Fruit fly (Drosophila melanogaster) whole organism, embryonic: ENCODE results near the gene Crg-1.

Source experiments
- Atf3 ChIP-seq: fragments of 200-800 bp; sonication (Bioruptor generic); optimal IDR thresholded peaks from 3 replicates; lab custom pipeline; 2016; ENCODE audit warnings: missing biosample characterization, missing genetic modification characterization
- BEAF-32 ChIP-seq: fragments of 200-800 bp; sonication (Bioruptor generic); optimal IDR thresholded peaks from 3 replicates; lab custom pipeline; 2017; ENCODE audit warnings: missing biosample characterization, missing genetic modification characterization, mild to moderate bottlenecking, moderate library complexity, missing genetic modification reagents
- BtbVII ChIP-seq: fragments of 200-800 bp; sonication (Bioruptor generic); optimal IDR thresholded peaks from 3 replicates; lab custom pipeline; 2017; ENCODE audit warnings: missing biosample characterization, mild to moderate bottlenecking, missing genetic modification characterization
- CG11085 ChIP-seq: fragments of 200-800 bp; sonication (Bioruptor generic); IDR thresholded peaks from 2 replicates; pipeline ENCODE4 v1.3.6; 2022; ENCODE audit warnings: missing biosample characterization, missing genetic modification characterization
- CG11247 ChIP-seq: fragments of 200-800 bp; sonication (Bioruptor generic); IDR thresholded peaks from 2 replicates; pipeline ENCODE4 v1.3.6; 2022; ENCODE audit warnings: missing biosample characterization, missing genetic modification characterization
- CG11696 ChIP-seq: fragments of 200-800 bp; sonication (Bioruptor generic); IDR thresholded peaks from 2 replicates; pipeline ENCODE4 v1.3.6; 2022; ENCODE audit warnings: missing biosample characterization, missing genetic modification characterization
- CG12391 ChIP-seq: fragments of 200-800 bp; sonication (Bioruptor generic); optimal IDR thresholded peaks from 3 replicates; lab custom pipeline; 2018; ENCODE audit warnings: missing biosample characterization, mild to moderate bottlenecking, missing genetic modification characterization, moderate library complexity
- CG13287 ChIP-seq: fragments of 200-800 bp; sonication (Bioruptor generic); IDR thresholded peaks from 2 replicates; pipeline ENCODE4 v1.3.6; 2022; ENCODE audit warnings: missing biosample characterization, missing genetic modification characterization; ENCODE audit not compliant: partially characterized antibody
- CG14441 ChIP-seq: fragments of 200-800 bp; sonication (Bioruptor generic); IDR thresholded peaks from 2 replicates; pipeline ENCODE4 v1.3.6; 2022; ENCODE audit warnings: missing biosample characterization, missing genetic modification characterization
- CG17359 ChIP-seq: fragments of 200-800 bp; sonication (Bioruptor generic); optimal IDR thresholded peaks from 3 replicates; lab custom pipeline; 2018; ENCODE audit warnings: missing biosample characterization, mild to moderate bottlenecking, missing genetic modification characterization, moderate library complexity
- CG18599 ChIP-seq: fragments of 200-800 bp; sonication (Bioruptor generic); optimal IDR thresholded peaks from 3 replicates; lab custom pipeline; 2017; ENCODE audit warnings: missing biosample characterization, missing genetic modification characterization, mild to moderate bottlenecking, moderate library complexity, missing genetic modification reagents
- CG2129 ChIP-seq: fragments of 200-800 bp; sonication (Bioruptor generic); IDR thresholded peaks from 2 replicates; pipeline ENCODE4 v1.3.6; 2022; ENCODE audit warnings: missing biosample characterization, missing genetic modification characterization; ENCODE audit not compliant: partially characterized antibody
- CG2202 ChIP-seq: fragments of 200-800 bp; sonication (Bioruptor generic); optimal IDR thresholded peaks from 2 replicates; lab custom pipeline; 2018; ENCODE audit warnings: missing biosample characterization, mild to moderate bottlenecking, missing genetic modification characterization
- CG32532 ChIP-seq: fragments of 200-800 bp; sonication (Bioruptor generic); IDR thresholded peaks from 2 replicates; pipeline ENCODE4 v1.3.6; 2022; ENCODE audit warnings: missing biosample characterization, missing genetic modification characterization
- CG4730 ChIP-seq: fragments of 200-800 bp; sonication (Bioruptor generic); IDR thresholded peaks from 2 replicates; pipeline ENCODE4 v1.3.6; 2022; ENCODE audit warnings: missing biosample characterization, missing genetic modification characterization
- CG4820 ChIP-seq: fragments of 200-800 bp; sonication (Bioruptor generic); optimal IDR thresholded peaks from 3 replicates; lab custom pipeline; 2016; ENCODE audit warnings: missing biosample characterization, missing genetic modification characterization
- CG6813 ChIP-seq: fragments of 200-800 bp; sonication (Bioruptor generic); optimal IDR thresholded peaks from 2 replicates; lab custom pipeline; 2017; ENCODE audit warnings: missing biosample characterization, missing genetic modification characterization, mild to moderate bottlenecking, moderate library complexity, missing genetic modification reagents
- CG8478 ChIP-seq: fragments of >200 bp; optimal IDR thresholded peaks from 2 replicates; lab custom pipeline; 2018
- CG9727 ChIP-seq: fragments of 200-800 bp; sonication (Bioruptor generic); optimal IDR thresholded peaks from 3 replicates; lab custom pipeline; 2017; ENCODE audit warnings: missing biosample characterization, mild to moderate bottlenecking, missing genetic modification characterization
- Camta ChIP-seq: fragments of 200-800 bp; sonication (Bioruptor generic); optimal IDR thresholded peaks from 2 replicates; lab custom pipeline; 2016; ENCODE audit warnings: missing biosample characterization, missing genetic modification characterization
- CrebB ChIP-seq: fragments of 200-800 bp; sonication (Bioruptor generic); optimal IDR thresholded peaks from 3 replicates; lab custom pipeline; 2018; ENCODE audit warnings: missing biosample characterization, mild to moderate bottlenecking, missing genetic modification characterization
- Dfd ChIP-seq, 2 experiments: fragments of >200 bp; optimal IDR thresholded peaks; 2 replicates each; lab custom pipeline; 2017; ENCODE audit warnings: missing biosample characterization in 2 of 2, missing genetic modification characterization in 2 of 2
- Dll ChIP-seq: fragments of 200-800 bp; sonication (Bioruptor generic); IDR thresholded peaks from 4 replicates; pipeline ENCODE4 v1.3.6; 2022; ENCODE audit warnings: missing biosample characterization, missing genetic modification characterization; ENCODE audit not compliant: partially characterized antibody
- Fer1 ChIP-seq: fragments of 200-800 bp; sonication (Bioruptor generic); optimal IDR thresholded peaks from 2 replicates; lab custom pipeline; 2017; ENCODE audit warnings: missing biosample characterization, mild to moderate bottlenecking, missing genetic modification characterization
- HLHmδ ChIP-seq: fragments of 200-800 bp; sonication (Bioruptor generic); optimal IDR thresholded peaks from 2 replicates; lab custom pipeline; 2018; ENCODE audit warnings: missing biosample characterization, mild to moderate bottlenecking, missing genetic modification characterization, moderate library complexity
- Max ChIP-seq: fragments of 200-800 bp; sonication (Bioruptor generic); optimal IDR thresholded peaks from 2 replicates; lab custom pipeline; 2016; ENCODE audit warnings: missing biosample characterization, mild to moderate bottlenecking, missing genetic modification characterization
- Spps ChIP-seq: fragments of 200-800 bp; sonication (Bioruptor generic); optimal IDR thresholded peaks from 2 replicates; lab custom pipeline; 2018; ENCODE audit warnings: missing biosample characterization, mild to moderate bottlenecking, missing genetic modification characterization
- Trl ChIP-seq, 3 experiments: fragments of >200 bp in 2 of 3; fragments of 200-800 bp in 1 of 3; sonication (Bioruptor generic) in 1 of 3; optimal IDR thresholded peaks; 2 replicates in 1 of 3; 3 replicates in 2 of 3; lab custom pipeline; 2016 to 2017; ENCODE audit warnings: missing biosample characterization in 1 of 3, missing genetic modification characterization in 1 of 3
- ato ChIP-seq: fragments of 200-800 bp; sonication (Bioruptor generic); IDR thresholded peaks from 2 replicates; pipeline ENCODE4 v1.3.6; 2022; ENCODE audit warnings: missing biosample characterization, missing genetic modification characterization; ENCODE audit not compliant: partially characterized antibody
- bbx ChIP-seq: fragments of 200-800 bp; sonication (Bioruptor generic); IDR thresholded peaks from 2 replicates; pipeline ENCODE4 v1.3.6; 2022; ENCODE audit warnings: missing biosample characterization, missing genetic modification characterization; ENCODE audit not compliant: partially characterized antibody
- dati ChIP-seq: fragments of 200-800 bp; sonication (Bioruptor generic); IDR thresholded peaks from 2 replicates; pipeline ENCODE4 v1.3.6; 2022; ENCODE audit warnings: missing biosample characterization, missing genetic modification characterization
- dmrt99B ChIP-seq: fragments of 200-800 bp; sonication (Bioruptor generic); optimal IDR thresholded peaks from 2 replicates; lab custom pipeline; 2018; ENCODE audit warnings: missing biosample characterization, mild to moderate bottlenecking, missing genetic modification characterization, moderate library complexity
- gcm2 ChIP-seq: fragments of 200-800 bp; sonication (Bioruptor generic); optimal IDR thresholded peaks from 2 replicates; lab custom pipeline; 2016; ENCODE audit warnings: missing biosample characterization, missing genetic modification characterization
- gro ChIP-seq: fragments of 200-800 bp; sonication (Bioruptor generic); optimal IDR thresholded peaks from 2 replicates; lab custom pipeline; 2016; ENCODE audit warnings: missing biosample characterization, missing genetic modification characterization
- hb ChIP-seq: fragments of 200-800 bp; sonication (Bioruptor generic); IDR thresholded peaks from 3 replicates; pipeline ENCODE4 v1.3.6; 2022; ENCODE audit warnings: missing biosample characterization, missing genetic modification characterization; ENCODE audit not compliant: partially characterized antibody
- hkb ChIP-seq, 2 experiments: fragments of 200-800 bp in 1 of 2; fragments of >200 bp in 1 of 2; sonication (Bioruptor generic) in 1 of 2; IDR thresholded peaks in 1 of 2; optimal IDR thresholded peaks in 1 of 2; 2 replicates each; pipeline versions ENCODE4 v1.3.6 to Lab custom; 2017 to 2022; ENCODE audit warnings: missing biosample characterization in 1 of 2, missing genetic modification characterization in 1 of 2
- inv ChIP-seq: fragments of 200-800 bp; sonication (Bioruptor generic); IDR thresholded peaks from 2 replicates; pipeline ENCODE4 v1.3.6; 2022; ENCODE audit warnings: missing biosample characterization, missing genetic modification characterization; ENCODE audit not compliant: partially characterized antibody
- luna ChIP-seq: fragments of 200-800 bp; sonication (Bioruptor generic); optimal IDR thresholded peaks from 2 replicates; lab custom pipeline; 2016; ENCODE audit warnings: missing biosample characterization, missing genetic modification characterization
- mirr ChIP-seq: fragments of 200-800 bp; sonication (Bioruptor generic); optimal IDR thresholded peaks from 3 replicates; lab custom pipeline; 2018; ENCODE audit warnings: missing biosample characterization, mild to moderate bottlenecking, missing genetic modification characterization
- peb ChIP-seq: fragments of 200-800 bp; sonication (Bioruptor generic); IDR thresholded peaks from 2 replicates; pipeline ENCODE4 v1.3.6; 2022; ENCODE audit warnings: missing biosample characterization, missing genetic modification characterization
- pfk ChIP-seq: fragments of 200-800 bp; sonication (Bioruptor generic); optimal IDR thresholded peaks from 2 replicates; lab custom pipeline; 2018; ENCODE audit warnings: missing biosample characterization, mild to moderate bottlenecking, missing genetic modification characterization, moderate library complexity
- phol ChIP-seq: fragments of 200-800 bp; sonication (Bioruptor generic); optimal IDR thresholded peaks from 3 replicates; lab custom pipeline; 2018; ENCODE audit warnings: missing biosample characterization, mild to moderate bottlenecking, missing genetic modification characterization, moderate library complexity
- ro ChIP-seq: fragments of 200-800 bp; sonication (Bioruptor generic); IDR thresholded peaks from 2 replicates; pipeline ENCODE4 v1.3.6; 2022; ENCODE audit warnings: missing biosample characterization, missing genetic modification characterization
- slbo ChIP-seq: fragments of 200-800 bp; sonication (Bioruptor generic); IDR thresholded peaks from 2 replicates; pipeline ENCODE4 v1.3.6; 2022; ENCODE audit warnings: missing biosample characterization, missing genetic modification characterization
- so ChIP-seq: fragments of 200-800 bp; sonication (Bioruptor generic); IDR thresholded peaks from 3 replicates; pipeline ENCODE4 v1.3.6; 2022; ENCODE audit warnings: missing biosample characterization, missing genetic modification characterization
- ssp ChIP-seq: fragments of 200-800 bp; sonication (Bioruptor generic); IDR thresholded peaks from 2 replicates; pipeline ENCODE4 v1.3.6; 2022; ENCODE audit warnings: missing biosample characterization, missing genetic modification characterization
- unpg ChIP-seq: fragments of 200-800 bp; sonication (Bioruptor generic); optimal IDR thresholded peaks from 3 replicates; lab custom pipeline; 2018; ENCODE audit warnings: missing biosample characterization, mild to moderate bottlenecking, missing genetic modification characterization, moderate library complexity
- usp ChIP-seq: fragments of >200 bp; optimal IDR thresholded peaks from 2 replicates; lab custom pipeline; 2017; ENCODE audit warnings: missing biosample characterization, missing genetic modification characterization
- zen2 ChIP-seq: fragments of 200-800 bp; sonication (Bioruptor generic); IDR thresholded peaks from 3 replicates; pipeline ENCODE4 v1.3.6; 2022; ENCODE audit warnings: missing biosample characterization, missing genetic modification characterization; ENCODE audit not compliant: partially characterized antibody

Gene Crg-1

DNA sequence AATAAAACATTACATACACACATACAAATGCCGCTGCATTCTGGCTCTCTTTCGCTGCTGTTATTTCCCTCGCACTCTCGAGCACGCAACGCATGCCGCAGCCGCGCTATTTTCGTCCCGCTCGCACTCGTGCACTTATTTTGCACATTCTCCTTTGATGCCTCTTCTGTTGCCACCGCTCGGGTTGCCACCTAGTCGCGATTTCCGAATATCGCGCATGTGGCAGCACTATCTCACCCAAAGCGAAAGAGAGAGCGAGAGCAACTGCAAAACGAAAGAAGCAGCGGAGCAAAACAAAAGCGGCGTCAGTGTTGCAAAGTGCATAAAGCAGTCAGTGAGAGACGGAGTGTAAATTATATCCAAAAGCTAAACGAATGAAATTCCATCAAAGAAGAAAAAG is 12.1 kb upstream of the Crg-1 start (continued):
- TF ChIP-seq Trl (optimal IDR thresholded peaks at IDR 0.05; lab: Kevin White, UChicago) (peak; percentile 55 to 57), Trl (GFP tag; optimal IDR thresholded peaks at IDR 0.05; lab: Kevin White, UChicago) (peak; percentile 75), Dll (peak; percentile 40; the same call in 1 of the 4 replicates), ro (GFP tag; lab: Robert Waterston, UW) (no peak), CG32532 (GFP tag; lab: Robert Waterston, UW) (no peak; the same call in 1 of the 2 replicates), CG6813 (peak; percentile 60), ato (GFP tag; lab: Robert Waterston, UW) (peak; percentile 41; the same call in 1 of the 2 replicates), CG18599 (GFP tag; lab: Kevin White, UChicago) (peak; percentile 33), CrebB (peak; percentile 43), Spps (no peak), usp (GFP tag; lab: Kevin White, UChicago) (no peak), BEAF-32 (GFP tag; lab: Kevin White, UChicago) (peak; percentile 34), luna (GFP tag; lab: Kevin White, UChicago) (no peak), CG4820 (no peak), dmrt99B (peak; percentile 1), CG14441 (GFP tag; lab: Robert Waterston, UW) (no peak), Max (GFP tag; lab: Kevin White, UChicago) (no peak), hb (GFP tag; lab: Robert Waterston, UW) (no peak), so (no peak), gro (GFP tag; lab: Kevin White, UChicago) (peak; percentile 65), CG17359 (tag; lab: Kevin White, UChicago) (peak; percentile 9), CG4730 (GFP tag; lab: Robert Waterston, UW) (no peak), Dfd (GFP tag; optimal IDR thresholded peaks at IDR 0.05; lab: Kevin White, UChicago) (no peak), CG11247 (GFP tag; lab: Robert Waterston, UW) (no peak), Atf3 (GFP tag; lab: Kevin White, UChicago) (no peak), CG8478 (lab: Kevin White, UChicago) (peak; percentile 37), Camta (no peak), phol (tag; lab: Kevin White, UChicago) (peak; percentile 22), ssp (GFP tag; lab: Robert Waterston, UW) (no peak), CG11696 (GFP tag; lab: Robert Waterston, UW) (no peak), zen2 (GFP tag; lab: Robert Waterston, UW) (peak; percentile 54), CG2129 (GFP tag; lab: Robert Waterston, UW) (no peak), pfk (no peak), BtbVII (GFP tag; lab: Kevin White, UChicago) (peak; percentile 21), CG11085 (GFP tag; lab: Robert Waterston, UW) (no peak), mirr (GFP tag; lab: Kevin White, UChicago) (peak; percentile 21), CG9727 (GFP tag; lab: Kevin White, UChicago) (no peak), peb (GFP tag; lab: Robert Waterston, UW) (no peak), HLHmδ (GFP tag; lab: Kevin White, UChicago) (peak; percentile 63), slbo (GFP tag; lab: Robert Waterston, UW) (0 out of 2 replicates have a peak, but pooled peaks have one; percentile 33), dati (no peak), CG12391 (tag; lab: Kevin White, UChicago) (no peak), hkb (optimal IDR thresholded peaks at IDR 0.05; lab: Kevin White, UChicago) (no peak), hkb (GFP tag; IDR thresholded peaks at IDR 0.05; lab: Robert Waterston, UW) (0 out of 2 replicates have a peak, but pooled peaks have one; percentile 9), bbx (GFP tag; lab: Robert Waterston, UW) (peak; percentile 66), unpg (GFP tag; lab: Kevin White, UChicago) (no peak), CG2202 (tag; lab: Kevin White, UChicago) (peak; percentile 18), gcm2 (GFP tag; lab: Kevin White, UChicago) (no peak), inv (no peak), Fer1 (GFP tag; lab: Kevin White, UChicago) (peak; percentile 50), CG13287 (peak; percentile 67)
